Worm (Caenorhabditis elegans) whole organism, L3 larva: ENCODE results near the gene irg-2.
A peak's percentile ranks its signal among the peaks of the same experiment; 100 is the strongest.

ENCODE experiments used
- R02D3.7 ChIP-seq: fragments of 150-350 bp; optimal IDR thresholded peaks from 2 replicates; lab custom pipeline; 2014; ENCODE audit warnings: missing biosample characterization, missing genetic modification characterization
- ceh-16 ChIP-seq: sonication (generic microtip); optimal IDR thresholded peaks from 2 replicates; lab custom pipeline; 2017; ENCODE audit warnings: missing biosample characterization, missing genetic modification characterization
- ceh-82 ChIP-seq: fragments of 150-350 bp; optimal IDR thresholded peaks from 2 replicates; lab custom pipeline; 2014; ENCODE audit warnings: missing biosample characterization, missing genetic modification characterization
- ceh-9 ChIP-seq: sonication (generic microtip); optimal IDR thresholded peaks from 2 replicates; lab custom pipeline; 2018; ENCODE audit warnings: missing biosample characterization, missing genetic modification characterization
- egl-27 ChIP-seq: sonication (generic microtip); optimal IDR thresholded peaks from 4 replicates; lab custom pipeline; 2017; ENCODE audit warnings: missing biosample characterization, missing genetic modification reagents, missing genetic modification characterization
- egl-5 ChIP-seq: fragments of 150-350 bp; optimal IDR thresholded peaks from 2 replicates; lab custom pipeline; 2017; ENCODE audit warnings: missing biosample characterization, missing genetic modification reagents, missing genetic modification characterization, inconsistent platforms
- elt-1 ChIP-seq: fragments of 150-350 bp; optimal IDR thresholded peaks from 2 replicates; lab custom pipeline; 2014; ENCODE audit warnings: missing biosample characterization, missing genetic modification characterization
- eor-1 ChIP-seq, 2 experiments: fragments of 150-350 bp; optimal IDR thresholded peaks; 2 replicates each; lab custom pipeline; 2014 to 2018; ENCODE audit warnings: missing biosample characterization in 2 of 2, missing genetic modification characterization in 2 of 2
- fkh-10 ChIP-seq: sonication (generic microtip); optimal IDR thresholded peaks from 2 replicates; lab custom pipeline; 2017; ENCODE audit warnings: missing biosample characterization, missing genetic modification reagents, missing genetic modification characterization
- fkh-2 ChIP-seq: fragments of 150-350 bp; optimal IDR thresholded peaks from 2 replicates; lab custom pipeline; 2014; ENCODE audit warnings: missing biosample characterization, missing genetic modification reagents, missing genetic modification characterization
- fos-1 ChIP-seq: fragments of 150-350 bp; optimal IDR thresholded peaks from 2 replicates; lab custom pipeline; 2014; ENCODE audit warnings: missing biosample characterization, missing genetic modification characterization
- jun-1 ChIP-seq: fragments of 150-350 bp; optimal IDR thresholded peaks from 2 replicates; lab custom pipeline; 2014; ENCODE audit warnings: missing biosample characterization, missing genetic modification reagents, missing genetic modification characterization
- lin-15B ChIP-seq: fragments of 150-350 bp; optimal IDR thresholded peaks from 2 replicates; lab custom pipeline; 2014; ENCODE audit warnings: missing biosample characterization, missing genetic modification characterization
- lin-39 ChIP-seq: fragments of 150-350 bp; optimal IDR thresholded peaks from 2 replicates; lab custom pipeline; 2018; ENCODE audit warnings: missing biosample characterization, missing genetic modification reagents, missing genetic modification characterization
- lsy-12 ChIP-seq: sonication (generic microtip); optimal IDR thresholded peaks from 2 replicates; lab custom pipeline; 2016; ENCODE audit warnings: mild to moderate bottlenecking, missing genetic modification characterization, missing compliant biosample characterization
- mdl-1 ChIP-seq: fragments of 150-350 bp; optimal IDR thresholded peaks from 2 replicates; lab custom pipeline; 2014; ENCODE audit warnings: missing biosample characterization, missing genetic modification characterization
- mml-1 ChIP-seq: fragments of 150-350 bp; sonication (generic microtip); optimal IDR thresholded peaks from 3 replicates; lab custom pipeline; 2014; ENCODE audit warnings: missing biosample characterization, missing genetic modification characterization
- nhr-12 ChIP-seq: fragments of 150-350 bp; optimal IDR thresholded peaks from 2 replicates; lab custom pipeline; 2014; ENCODE audit warnings: missing biosample characterization, missing genetic modification characterization
- nhr-23 ChIP-seq: fragments of 150-350 bp; optimal IDR thresholded peaks from 2 replicates; lab custom pipeline; 2014; ENCODE audit warnings: missing biosample characterization, missing genetic modification reagents, missing genetic modification characterization
- nhr-237 ChIP-seq: fragments of 150-350 bp; optimal IDR thresholded peaks from 2 replicates; lab custom pipeline; 2014; ENCODE audit warnings: missing biosample characterization, missing genetic modification characterization
- nhr-43 ChIP-seq: sonication (generic microtip); optimal IDR thresholded peaks from 2 replicates; lab custom pipeline; 2016; ENCODE audit warnings: mild to moderate bottlenecking, missing genetic modification characterization, missing compliant biosample characterization; ENCODE audit not compliant: poor library complexity, severe bottlenecking
- nhr-67 ChIP-seq: fragments of 150-350 bp; optimal IDR thresholded peaks from 2 replicates; lab custom pipeline; 2014; ENCODE audit warnings: missing biosample characterization, missing genetic modification characterization
- nhr-76 ChIP-seq: fragments of 150-350 bp; sonication (generic microtip); optimal IDR thresholded peaks from 5 replicates; lab custom pipeline; 2014; ENCODE audit warnings: missing biosample characterization, missing genetic modification characterization
- nhr-77 ChIP-seq: fragments of 150-350 bp; optimal IDR thresholded peaks from 2 replicates; lab custom pipeline; 2014; ENCODE audit warnings: missing biosample characterization, missing genetic modification characterization
- pha-4 ChIP-seq: fragments of 150-350 bp; optimal IDR thresholded peaks from 2 replicates; lab custom pipeline; 2014; ENCODE audit warnings: missing biosample characterization, missing genetic modification reagents, missing genetic modification characterization
- sea-2 ChIP-seq: fragments of 150-350 bp; sonication (generic microtip); optimal IDR thresholded peaks from 4 replicates; lab custom pipeline; 2014; ENCODE audit warnings: missing biosample characterization, missing genetic modification reagents, missing genetic modification characterization
- skn-1 ChIP-seq: fragments of 150-350 bp; optimal IDR thresholded peaks from 2 replicates; lab custom pipeline; 2014; ENCODE audit warnings: missing biosample characterization, missing genetic modification characterization
- snpc-4 ChIP-seq: fragments of 150-350 bp; optimal IDR thresholded peaks from 2 replicates; lab custom pipeline; 2014; ENCODE audit warnings: missing biosample characterization, missing genetic modification characterization
- unc-39 ChIP-seq: sonication (generic microtip); optimal IDR thresholded peaks from 4 replicates; lab custom pipeline; 2017; ENCODE audit warnings: missing biosample characterization, missing genetic modification characterization
- unc-62 ChIP-seq: fragments of 150-350 bp; sonication (generic microtip); optimal IDR thresholded peaks from 4 replicates; lab custom pipeline; 2014; ENCODE audit warnings: missing biosample characterization, missing genetic modification reagents, missing genetic modification characterization
- zag-1 ChIP-seq: fragments of 150-350 bp; optimal IDR thresholded peaks from 2 replicates; lab custom pipeline; 2014; ENCODE audit warnings: missing biosample characterization, missing genetic modification characterization
- ztf-11 ChIP-seq: fragments of 150-350 bp; optimal IDR thresholded peaks from 2 replicates; lab custom pipeline; 2014; ENCODE audit warnings: missing biosample characterization, missing genetic modification characterization
- ztf-4 ChIP-seq: fragments of 150-350 bp; optimal IDR thresholded peaks from 2 replicates; lab custom pipeline; 2014; ENCODE audit warnings: missing biosample characterization, missing genetic modification characterization

The irg-2 gene

ce11 chrV:4047541-4047940, 5.6 kb downstream of the irg-2 start, which contains the start of gene srh-169:
srh-169 (plus strand) TSS chrV:4047841.
- TF ChIP-seq unc-39 (tag; lab: Kevin White, UChicago) (no peak), R02D3.7 (tag; lab: Kevin White, UChicago) (no peak), nhr-23 (tag; lab: Kevin White, UChicago) (no peak), fos-1 (tag; lab: Kevin White, UChicago) (no peak), nhr-67 (tag; lab: Kevin White, UChicago) (no peak), nhr-237 (tag; lab: Kevin White, UChicago) (no peak), mml-1 (tag; lab: Kevin White, UChicago) (no peak), zag-1 (tag; lab: Kevin White, UChicago) (no peak), jun-1 (tag; lab: Kevin White, UChicago) (no peak), ceh-9 (no peak), sea-2 (GFP tag; lab: Kevin White, UChicago) (no peak), ztf-11 (no peak), fkh-10 (GFP tag; lab: Kevin White, UChicago) (no peak), elt-1 (tag; lab: Kevin White, UChicago) (no peak), skn-1 (no peak), ceh-82 (tag; lab: Kevin White, UChicago) (no peak), eor-1 (tag; optimal IDR thresholded peaks at IDR 0.05; lab: Kevin White, UChicago) (no peak), mdl-1 (tag; lab: Kevin White, UChicago) (no peak), nhr-77 (tag; lab: Kevin White, UChicago) (no peak), egl-5 (tag; lab: Kevin White, UChicago) (no peak)

- no peak for TF ChIP-seq nhr-43
- TF ChIP-seq ztf-11, result no peak
- TF ChIP-seq nhr-67 (tag; lab: Kevin White, UChicago), result no peak
- TF ChIP-seq eor-1 (tag; optimal IDR thresholded peaks at IDR 0.05; lab: Kevin White, UChicago), result no peak
- no peak for TF ChIP-seq ztf-4 (tag; lab: Kevin White, UChicago)
- no peak for TF ChIP-seq nhr-76 (tag; lab: Kevin White, UChicago)
- no peak for TF ChIP-seq lsy-12 (tag; lab: Kevin White, UChicago)
- no peak for TF ChIP-seq ceh-82 (tag; lab: Kevin White, UChicago)
- TF ChIP-seq jun-1 (tag; lab: Kevin White, UChicago), result no peak
- TF ChIP-seq elt-1 (tag; lab: Kevin White, UChicago), result no peak
- TF ChIP-seq lin-39 (tag; lab: Kevin White, UChicago), result no peak
- no peak for TF ChIP-seq nhr-237 (tag; lab: Kevin White, UChicago)
- no peak for TF ChIP-seq pha-4 (tag; lab: Kevin White, UChicago)
- no peak for TF ChIP-seq sea-2 (GFP tag; lab: Kevin White, UChicago)
These were observed 13.0 kb downstream of the irg-2 start, which contains the start of gene djr-1.2 for ce11 chrV:4055025-4055424. djr-1.2 (minus strand) TSS chrV:4055125.

DNA sequence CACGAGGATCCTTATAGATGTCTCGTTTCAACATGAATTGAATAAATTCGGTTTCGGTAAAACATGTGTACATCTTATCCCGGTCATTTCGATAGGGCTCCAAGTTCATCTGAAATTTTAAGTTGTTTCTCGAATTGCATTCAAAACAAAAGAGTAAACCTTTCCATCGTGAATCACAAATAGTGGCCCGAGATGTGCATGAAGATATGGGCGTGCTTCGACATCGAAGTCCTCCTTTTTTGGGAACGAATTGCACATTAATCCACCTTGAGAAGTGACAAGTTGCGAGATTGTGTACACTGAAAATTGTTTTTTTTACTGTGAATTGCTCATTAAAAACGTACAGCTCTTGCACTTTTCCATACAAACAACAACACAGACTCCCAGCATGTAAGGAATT, 14.2 kb downstream of the irg-2 start:
- TF ChIP-seq snpc-4 (tag; lab: Kevin White, UChicago) (no peak), egl-27 (tag; lab: Kevin White, UChicago) (no peak), jun-1 (tag; lab: Kevin White, UChicago) (no peak), nhr-12 (no peak), pha-4 (tag; lab: Kevin White, UChicago) (no peak), R02D3.7 (tag; lab: Kevin White, UChicago) (no peak), fkh-2 (tag; lab: Kevin White, UChicago) (no peak), ceh-82 (tag; lab: Kevin White, UChicago) (no peak), nhr-76 (tag; lab: Kevin White, UChicago) (no peak), unc-62 (GFP tag; lab: Kevin White, UChicago) (no peak), unc-39 (tag; lab: Kevin White, UChicago) (no peak), elt-1 (tag; lab: Kevin White, UChicago) (no peak), ceh-16 (tag; lab: Kevin White, UChicago) (no peak)

ce11 chrV:4063559-4064164, 21.7 kb downstream of the irg-2 start:
- peak; percentile 4 for TF ChIP-seq lin-15B (tag; lab: Kevin White, UChicago)

DNA sequence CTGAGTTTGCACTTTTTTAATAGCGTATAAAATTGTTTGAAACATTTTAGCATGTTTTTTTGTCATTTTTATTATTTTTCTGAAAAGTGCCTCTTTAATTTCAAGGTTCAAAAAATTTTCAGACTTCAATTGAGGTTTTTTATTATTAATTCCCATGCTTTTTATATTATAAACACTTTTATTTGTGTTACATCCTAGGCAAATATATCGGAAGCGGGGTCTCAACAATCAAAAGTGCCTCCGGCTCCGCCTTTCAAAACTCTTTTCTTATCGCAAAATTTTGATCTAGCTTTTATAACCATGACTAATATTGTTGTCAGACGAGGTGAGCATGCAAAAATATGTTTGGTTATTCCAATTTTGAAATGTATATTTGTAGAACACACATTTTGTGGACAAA, 31.5 kb downstream of the irg-2 start, which contains the start of gene otpl-2:
otpl-2 (plus strand) TSS at position 301 of the 400 bp plus-strand sequence.
- TF ChIP-seq sea-2 (GFP tag; lab: Kevin White, UChicago) (no peak), lsy-12 (tag; lab: Kevin White, UChicago) (no peak), nhr-237 (tag; lab: Kevin White, UChicago) (no peak), jun-1 (tag; lab: Kevin White, UChicago) (no peak), ceh-16 (tag; lab: Kevin White, UChicago) (no peak)
